Worm (Caenorhabditis elegans) whole organism, L1 larva: Measurements from ENCODE around the gene clec-133.
"Not testable (repeated sequence)": the region's sequence is repeated elsewhere in the genome, so short reads cannot be mapped to it uniquely, and the experiment has no call there.

ENCODE experiments used
- C16A3.4 ChIP-seq: fragments of 150-350 bp; optimal IDR thresholded peaks from 2 replicates; lab custom pipeline; 2014; ENCODE audit warnings: missing biosample characterization, missing genetic modification characterization
- egl-27 ChIP-seq, 2 experiments: fragments of 150-350 bp in 1 of 2; sonication (generic microtip); optimal IDR thresholded peaks; 3 replicates each; lab custom pipeline; 2017 to 2018; ENCODE audit warnings: missing biosample characterization in 2 of 2, missing genetic modification characterization in 2 of 2, missing genetic modification reagents in 2 of 2
- fos-1 ChIP-seq: fragments of 150-350 bp; optimal IDR thresholded peaks from 2 replicates; lab custom pipeline; 2014; ENCODE audit warnings: missing biosample characterization, missing genetic modification characterization
- snpc-4 ChIP-seq: fragments of 150-350 bp; optimal IDR thresholded peaks from 2 replicates; lab custom pipeline; 2014; ENCODE audit warnings: missing biosample characterization, missing genetic modification characterization

- TF ChIP-seq C16A3.4 (tag; lab: Kevin White, UChicago); fos-1 (tag; lab: Kevin White, UChicago); snpc-4 (tag; lab: Kevin White, UChicago); egl-27 (tag; optimal IDR thresholded peaks at IDR 0.05; lab: Kevin White, UChicago): not testable (repeated sequence)
These were observed 10.6 kb upstream of the clec-133 start for ce11 chrII:3567576-3567975.
